ENCODE assay signal across 1 fruit fly cellular context in genomic region chr3R:31758587-31759167, dm6.
TF ChIP-seq lines count a peak whose summit lies in the region.

TSS of gene CG2187 (minus strand) at chr3R:31758637.

TF ChIP-seq in whole organism, embryonic, 481 proteins besides CTCF, POLR2A, EP300 and RAD21 (continued from another document):
- TF ChIP-seq Med (GFP tag; lab: Kevin White, UChicago) (peak; percentile 75), sr (GFP tag; IDR thresholded peaks at IDR 0.05; lab: Robert Waterston, UW) (no peak), CG2199 (GFP tag; IDR thresholded peaks at IDR 0.05; lab: Robert Waterston, UW) (no peak), Asciz (GFP tag; optimal IDR thresholded peaks at IDR 0.05; lab: Kevin White, UChicago) (peak; percentile 21), ranshi (GFP tag; IDR thresholded peaks at IDR 0.05; lab: Robert Waterston, UW) (no peak), nmo (GFP tag; optimal IDR thresholded peaks at IDR 0.05; lab: Kevin White, UChicago) (no peak), CG15514 (GFP tag; optimal IDR thresholded peaks at IDR 0.05; lab: Kevin White, UChicago) (peak; percentile 5), Ravus (GFP tag; IDR thresholded peaks at IDR 0.05; lab: Robert Waterston, UW) (no peak), CrebB (tag; optimal IDR thresholded peaks at IDR 0.05; lab: Kevin White, UChicago) (no peak), dmrt99B (tag; optimal IDR thresholded peaks at IDR 0.05; lab: Kevin White, UChicago) (no peak), Lhr (GFP tag; optimal IDR thresholded peaks at IDR 0.05; lab: Kevin White, UChicago) (no peak), CG12104 (GFP tag; optimal IDR thresholded peaks at IDR 0.05; lab: Kevin White, UChicago) (peak; percentile 12), CG3847 (GFP tag; IDR thresholded peaks at IDR 0.05; lab: Robert Waterston, UW) (no peak), pita (GFP tag; optimal IDR thresholded peaks at IDR 0.05; lab: Kevin White, UChicago) (no peak), BtbVII (GFP tag; optimal IDR thresholded peaks at IDR 0.05; lab: Kevin White, UChicago) (peak; percentile 32), so (GFP tag; IDR thresholded peaks at IDR 0.05; lab: Robert Waterston, UW) (0 out of 3 replicates have a peak, but pooled peaks have one; percentile 15), Ada2b (GFP tag; IDR thresholded peaks at IDR 0.05; lab: Robert Waterston, UW) (no peak), Vsx1 (GFP tag; optimal IDR thresholded peaks at IDR 0.05; lab: Kevin White, UChicago) (no peak), Taf1 (GFP tag; IDR thresholded peaks at IDR 0.05; lab: Robert Waterston, UW) (no peak), Sox100B (GFP tag; optimal IDR thresholded peaks at IDR 0.05; lab: Kevin White, UChicago) (no peak), nau (GFP tag; optimal IDR thresholded peaks at IDR 0.05; lab: Kevin White, UChicago) (no peak), CG18764 (GFP tag; optimal IDR thresholded peaks at IDR 0.05; lab: Kevin White, UChicago) (no peak), ftz-f1 (GFP tag; optimal IDR thresholded peaks at IDR 0.05; lab: Kevin White, UChicago) (no peak), sqz (GFP tag; optimal IDR thresholded peaks at IDR 0.05; lab: Kevin White, UChicago) (no peak), gem (tag; optimal IDR thresholded peaks at IDR 0.05; lab: Kevin White, UChicago) (no peak), Hr3 (GFP tag; optimal IDR thresholded peaks at IDR 0.05; lab: Kevin White, UChicago) (no peak), Blimp-1 (GFP tag; optimal IDR thresholded peaks at IDR 0.05; lab: Kevin White, UChicago) (no peak), Hmx (GFP tag; optimal IDR thresholded peaks at IDR 0.05; lab: Kevin White, UChicago) (no peak), CG3407 (GFP tag; optimal IDR thresholded peaks at IDR 0.05; lab: Kevin White, UChicago) (peak; percentile 0), CG8944 (GFP tag; optimal IDR thresholded peaks at IDR 0.05; lab: Kevin White, UChicago) (no peak), Sry-δ (GFP tag; optimal IDR thresholded peaks at IDR 0.05; lab: Kevin White, UChicago) (no peak), Lpt (GFP tag; optimal IDR thresholded peaks at IDR 0.05; lab: Kevin White, UChicago) (no peak), CG9609 (GFP tag; optimal IDR thresholded peaks at IDR 0.05; lab: Kevin White, UChicago) (no peak), Pdp1 (GFP tag; optimal IDR thresholded peaks at IDR 0.05; lab: Kevin White, UChicago) (peak in 1 of 2 experiments; percentile 35), ci (GFP tag; IDR thresholded peaks at IDR 0.05; lab: Robert Waterston, UW) (peak; percentile 60), CG33557 (GFP tag; optimal IDR thresholded peaks at IDR 0.05; lab: Kevin White, UChicago) (no peak), CG17612 (GFP tag; IDR thresholded peaks at IDR 0.05; lab: Robert Waterston, UW) (no peak), ind (GFP tag; optimal IDR thresholded peaks at IDR 0.05; lab: Kevin White, UChicago) (no peak), CG14710 (tag; optimal IDR thresholded peaks at IDR 0.05; lab: Kevin White, UChicago) (peak; percentile 0), al (GFP tag; IDR thresholded peaks at IDR 0.05; lab: Robert Waterston, UW) (no peak), YL-1 (GFP tag; optimal IDR thresholded peaks at IDR 0.05; lab: Kevin White, UChicago) (no peak), corto (GFP tag; optimal IDR thresholded peaks at IDR 0.05; lab: Kevin White, UChicago) (no peak), CG16815 (GFP tag; optimal IDR thresholded peaks at IDR 0.05; lab: Kevin White, UChicago) (no peak), CG10431 (GFP tag; optimal IDR thresholded peaks at IDR 0.05; lab: Kevin White, UChicago) (peak; percentile 25), NC2α (GFP tag; optimal IDR thresholded peaks at IDR 0.05; lab: Kevin White, UChicago) (no peak), D19A (tag; optimal IDR thresholded peaks at IDR 0.05; lab: Kevin White, UChicago) (no peak), pb (GFP tag; optimal IDR thresholded peaks at IDR 0.05; lab: Kevin White, UChicago) (no peak), CG11696 (GFP tag; IDR thresholded peaks at IDR 0.05; lab: Robert Waterston, UW) (no peak), CG7372 (GFP tag; IDR thresholded peaks at IDR 0.05; lab: Robert Waterston, UW) (no peak), CG1024 (GFP tag; IDR thresholded peaks at IDR 0.05; lab: Robert Waterston, UW) (no peak), CG11695 (GFP tag; IDR thresholded peaks at IDR 0.05; lab: Robert Waterston, UW) (no peak), CG42726 (GFP tag; IDR thresholded peaks at IDR 0.05; lab: Robert Waterston, UW; ENCODE audit: partially characterized antibody) (no peak), CG10543 (GFP tag; optimal IDR thresholded peaks at IDR 0.05; lab: Kevin White, UChicago) (no peak), CG12942 (GFP tag; optimal IDR thresholded peaks at IDR 0.05; lab: Kevin White, UChicago) (no peak), Eip74EF (GFP tag; optimal IDR thresholded peaks at IDR 0.05; lab: Kevin White, UChicago) (no peak), CG31224 (GFP tag; IDR thresholded peaks at IDR 0.05; lab: Robert Waterston, UW) (no peak), stc (GFP tag; IDR thresholded peaks at IDR 0.05; lab: Robert Waterston, UW) (0 out of 2 replicates have a peak, but pooled peaks have one; percentile 17), Nf-YB (GFP tag; optimal IDR thresholded peaks at IDR 0.05; lab: Kevin White, UChicago) (no peak), Dll (GFP tag; IDR thresholded peaks at IDR 0.05; lab: Robert Waterston, UW; ENCODE audit: partially characterized antibody) (no peak), Atf6 (GFP tag; IDR thresholded peaks at IDR 0.05; lab: Robert Waterston, UW) (no peak), nerfin-1 (tag; optimal IDR thresholded peaks at IDR 0.05; lab: Kevin White, UChicago) (no peak), Hand (GFP tag; optimal IDR thresholded peaks at IDR 0.05; lab: Kevin White, UChicago) (no peak), Fer3 (tag; optimal IDR thresholded peaks at IDR 0.05; lab: Kevin White, UChicago) (peak; percentile 17), gt (GFP tag; IDR thresholded peaks at IDR 0.05; lab: Robert Waterston, UW) (no peak), Bteb2 (GFP tag; optimal IDR thresholded peaks at IDR 0.05; lab: Kevin White, UChicago) (no peak), CG9817 (tag; optimal IDR thresholded peaks at IDR 0.05; lab: Kevin White, UChicago) (no peak), tna (GFP tag; IDR thresholded peaks at IDR 0.05; lab: Robert Waterston, UW; ENCODE audit: partially characterized antibody) (no peak), CG4360 (GFP tag; IDR thresholded peaks at IDR 0.05; lab: Robert Waterston, UW) (no peak), bsh (GFP tag; optimal IDR thresholded peaks at IDR 0.05; lab: Kevin White, UChicago) (peak in 1 of 2 experiments; percentile 29), pzg (GFP tag; optimal IDR thresholded peaks at IDR 0.05; lab: Kevin White, UChicago) (no peak), CG3163 (GFP tag; optimal IDR thresholded peaks at IDR 0.05; lab: Kevin White, UChicago) (no peak), CG7556 (GFP tag; optimal IDR thresholded peaks at IDR 0.05; lab: Kevin White, UChicago) (no peak), eve (GFP tag; optimal IDR thresholded peaks at IDR 0.05; lab: Kevin White, UChicago) (no peak), sens (GFP tag; lab: Kevin White, UChicago) (peak; percentile 36), CG34376 (GFP tag; optimal IDR thresholded peaks at IDR 0.05; lab: Kevin White, UChicago) (no peak), hkb (optimal IDR thresholded peaks at IDR 0.05; lab: Kevin White, UChicago) (no peak), hkb (GFP tag; IDR thresholded peaks at IDR 0.05; lab: Robert Waterston, UW) (peak; percentile 13; the same call in 1 of the 2 replicates), cwo (GFP tag; optimal IDR thresholded peaks at IDR 0.05; lab: Kevin White, UChicago) (no peak), CG10565 (GFP tag; optimal IDR thresholded peaks at IDR 0.05; lab: Kevin White, UChicago) (no peak), CG16863 (GFP tag; optimal IDR thresholded peaks at IDR 0.05; lab: Kevin White, UChicago) (no peak), tup (GFP tag; optimal IDR thresholded peaks at IDR 0.05; lab: Kevin White, UChicago) (no peak), usp (GFP tag; optimal IDR thresholded peaks at IDR 0.05; lab: Kevin White, UChicago) (no peak), ham (GFP tag; IDR thresholded peaks at IDR 0.05; lab: Robert Waterston, UW) (no peak), Hr78 (GFP tag; optimal IDR thresholded peaks at IDR 0.05; lab: Kevin White, UChicago) (peak in 1 of 2 experiments; percentile 9), CG5245 (GFP tag; optimal IDR thresholded peaks at IDR 0.05; lab: Kevin White, UChicago) (no peak), mld (GFP tag; IDR thresholded peaks at IDR 0.05; lab: Robert Waterston, UW; ENCODE audit: partially characterized antibody) (no peak), bbx (GFP tag; IDR thresholded peaks at IDR 0.05; lab: Robert Waterston, UW; ENCODE audit: partially characterized antibody) (no peak), eyg (GFP tag; optimal IDR thresholded peaks at IDR 0.05; lab: Kevin White, UChicago) (no peak), CG12071 (GFP tag; optimal IDR thresholded peaks at IDR 0.05; lab: Kevin White, UChicago) (peak; percentile 42), CG1792 (GFP tag; optimal IDR thresholded peaks at IDR 0.05; lab: Kevin White, UChicago) (no peak), CG12155 (GFP tag; optimal IDR thresholded peaks at IDR 0.05; lab: Kevin White, UChicago) (no peak), z (GFP tag; IDR thresholded peaks at IDR 0.05; lab: Robert Waterston, UW) (no peak), gsb (GFP tag; IDR thresholded peaks at IDR 0.05; lab: Robert Waterston, UW) (no peak), fu2 (GFP tag; optimal IDR thresholded peaks at IDR 0.05; lab: Kevin White, UChicago) (no peak), PHDP (tag; optimal IDR thresholded peaks at IDR 0.05; lab: Kevin White, UChicago) (no peak), lab (GFP tag; optimal IDR thresholded peaks at IDR 0.05; lab: Kevin White, UChicago) (peak; percentile 60)
